Fruit fly (Drosophila melanogaster): ENCODE data around the gene CG12715.

The CG12715 gene

dm6 chrX:13023777-13024176 lies 31.4 kb downstream of the CG12715 start (continued):
- TF ChIP-seq kay (GFP tag; optimal IDR thresholded peaks at IDR 0.05) = no peak
- 0 out of 3 replicates have a peak, but pooled peaks have one; percentile 32 for TF ChIP-seq dysf (GFP tag; IDR thresholded peaks at IDR 0.05)
- TF ChIP-seq CG15269 (tag; optimal IDR thresholded peaks at IDR 0.05) = peak; percentile 27
- TF ChIP-seq ind (GFP tag; optimal IDR thresholded peaks at IDR 0.05) = peak; percentile 17
- TF ChIP-seq slou (GFP tag; optimal IDR thresholded peaks at IDR 0.05) = peak; percentile 15
- TF ChIP-seq HHEX (GFP tag; optimal IDR thresholded peaks at IDR 0.05) = peak; percentile 24
- peak; percentile 20 for TF ChIP-seq CG12071 (GFP tag; optimal IDR thresholded peaks at IDR 0.05)
- peak; percentile 25 for TF ChIP-seq CG13296 (GFP tag; optimal IDR thresholded peaks at IDR 0.05)
- no peak for TF ChIP-seq salm (tag; optimal IDR thresholded peaks at IDR 0.05)
- TF ChIP-seq CG9932 (GFP tag; IDR thresholded peaks at IDR 0.05) = no peak
- TF ChIP-seq tll (GFP tag; optimal IDR thresholded peaks at IDR 0.05) = no peak
- peak; percentile 39 for TF ChIP-seq CG15514 (GFP tag; optimal IDR thresholded peaks at IDR 0.05)
- TF ChIP-seq Fer1 (GFP tag; optimal IDR thresholded peaks at IDR 0.05) = peak; percentile 53
- peak; percentile 3 for TF ChIP-seq CG17385 (GFP tag; optimal IDR thresholded peaks at IDR 0.05)
- 0 out of 3 replicates have a peak, but pooled peaks have one; percentile 30 for TF ChIP-seq CG11695 (GFP tag; IDR thresholded peaks at IDR 0.05)
- TF ChIP-seq CG10543 (GFP tag; optimal IDR thresholded peaks at IDR 0.05) = no peak
- 0 out of 2 replicates have a peak, but pooled peaks have one; percentile 10 for TF ChIP-seq CG14441 (GFP tag; IDR thresholded peaks at IDR 0.05)
- peak; percentile 24 for TF ChIP-seq CoRest (tag; optimal IDR thresholded peaks at IDR 0.05)
- peak; percentile 40 for TF ChIP-seq scrt (GFP tag; optimal IDR thresholded peaks at IDR 0.05)
- 0 out of 2 replicates have a peak, but pooled peaks have one; percentile 14 for TF ChIP-seq CG31441 (GFP tag; IDR thresholded peaks at IDR 0.05)
- TF ChIP-seq gcm2 (GFP tag; optimal IDR thresholded peaks at IDR 0.05) = no peak
- TF ChIP-seq CG9609 (GFP tag; optimal IDR thresholded peaks at IDR 0.05) = peak; percentile 9
- peak; percentile 23 for TF ChIP-seq CG1603 (tag; optimal IDR thresholded peaks at IDR 0.05)
- TF ChIP-seq Rfx (GFP tag; IDR thresholded peaks at IDR 0.05) = peak; percentile 54
- peak; percentile 12 for TF ChIP-seq org-1 (GFP tag; optimal IDR thresholded peaks at IDR 0.05)
- TF ChIP-seq Aef1 (GFP tag; IDR thresholded peaks at IDR 0.05) = 0 out of 3 replicates have a peak, but pooled peaks have one; percentile 25
- TF ChIP-seq CG10209 (GFP tag; optimal IDR thresholded peaks at IDR 0.05) = peak; percentile 18
- TF ChIP-seq Adf1 (GFP tag; IDR thresholded peaks at IDR 0.05) = 0 out of 2 replicates have a peak, but pooled peaks have one; percentile 21
- peak; percentile 36; the same call in 1 of the 2 replicates for TF ChIP-seq Ada2b (GFP tag; IDR thresholded peaks at IDR 0.05)
- TF ChIP-seq CG2120 (GFP tag; optimal IDR thresholded peaks at IDR 0.05) = peak; percentile 57
- TF ChIP-seq pan (optimal IDR thresholded peaks at IDR 0.05) = no peak
- TF ChIP-seq pan (GFP tag; optimal IDR thresholded peaks at IDR 0.05 in 1 of 2, IDR thresholded peaks at IDR 0.05 in 1 of 2) = no peak
- TF ChIP-seq lmd (GFP tag; IDR thresholded peaks at IDR 0.05) = peak; percentile 29; the same call in 1 of the 2 replicates
- peak; percentile 38 for TF ChIP-seq CG13624 (GFP tag; optimal IDR thresholded peaks at IDR 0.05)
- peak; percentile 14 for TF ChIP-seq zfh2 (GFP tag; optimal IDR thresholded peaks at IDR 0.05)
- peak; percentile 24 for TF ChIP-seq CG6813 (GFP tag; optimal IDR thresholded peaks at IDR 0.05)
- TF ChIP-seq Sox102F (GFP tag; optimal IDR thresholded peaks at IDR 0.05) = peak; percentile 35
- TF ChIP-seq H15 (GFP tag; IDR thresholded peaks at IDR 0.05) = peak; percentile 27; the same call in 1 of the 3 replicates
- no peak for TF ChIP-seq Mes4 (GFP tag; optimal IDR thresholded peaks at IDR 0.05)
- no peak for TF ChIP-seq CG8290 (GFP tag; optimal IDR thresholded peaks at IDR 0.05)
- TF ChIP-seq CG8290 (tag; optimal IDR thresholded peaks at IDR 0.05) = peak in 1 of 2 experiments; percentile 54
- peak; percentile 6 for TF ChIP-seq HLH54F (GFP tag; optimal IDR thresholded peaks at IDR 0.05)
- peak; percentile 47 for TF ChIP-seq CG3281 (GFP tag; optimal IDR thresholded peaks at IDR 0.05)
- no peak for TF ChIP-seq CG12391 (tag; optimal IDR thresholded peaks at IDR 0.05)
- peak; percentile 54 for TF ChIP-seq CG7556 (GFP tag; optimal IDR thresholded peaks at IDR 0.05)
- TF ChIP-seq slbo (GFP tag; IDR thresholded peaks at IDR 0.05) = peak; percentile 60
- TF ChIP-seq CG9817 (tag; optimal IDR thresholded peaks at IDR 0.05) = peak; percentile 13
- 0 out of 2 replicates have a peak, but pooled peaks have one; percentile 16 for TF ChIP-seq CG3847 (GFP tag; IDR thresholded peaks at IDR 0.05)
- TF ChIP-seq Fer3 (tag; optimal IDR thresholded peaks at IDR 0.05) = peak; percentile 43
- peak; percentile 74 for TF ChIP-seq sens (GFP tag)
- TF ChIP-seq CG12769 (tag; optimal IDR thresholded peaks at IDR 0.05) = peak; percentile 47
